Fruit fly (Drosophila melanogaster): ENCODE measurements around the gene CG9098.

CG9098 gene

DNA sequence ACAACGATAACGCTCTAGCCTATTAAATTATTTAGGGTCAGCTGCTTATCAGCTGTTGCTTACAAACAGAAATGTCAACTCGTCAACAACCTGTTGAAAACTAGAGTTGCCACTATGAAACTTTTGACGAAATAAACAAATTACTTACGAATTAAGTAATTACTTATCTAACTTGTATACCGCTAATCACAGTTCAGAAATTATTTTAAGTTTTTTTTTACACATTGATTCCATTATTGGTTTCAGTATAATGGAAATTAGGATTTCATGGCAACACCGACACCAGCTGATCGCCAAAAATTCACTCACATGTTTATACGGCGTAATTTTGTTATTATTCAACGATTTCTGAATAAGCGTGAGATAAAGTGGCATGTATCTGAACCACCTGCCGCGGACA is 25.7 kb upstream of the CG9098 start, which contains the start of the genes CG9117 and CG31643 (continued):
- TF ChIP-seq repo (GFP tag; optimal IDR thresholded peaks at IDR 0.05), result no peak
- no peak for TF ChIP-seq Trl (optimal IDR thresholded peaks at IDR 0.05)
- peak; percentile 46 for TF ChIP-seq Trl (GFP tag; optimal IDR thresholded peaks at IDR 0.05)
- TF ChIP-seq pan (optimal IDR thresholded peaks at IDR 0.05), result no peak
- TF ChIP-seq pan (GFP tag; optimal IDR thresholded peaks at IDR 0.05 in 1 of 2, IDR thresholded peaks at IDR 0.05 in 1 of 2), result no peak
- TF ChIP-seq sima (GFP tag; optimal IDR thresholded peaks at IDR 0.05), result no peak
- no peak for TF ChIP-seq CG6813 (GFP tag; optimal IDR thresholded peaks at IDR 0.05)
- TF ChIP-seq disco-r (GFP tag; optimal IDR thresholded peaks at IDR 0.05), result no peak
- TF ChIP-seq CG7786 (GFP tag; optimal IDR thresholded peaks at IDR 0.05), result peak; percentile 55
- TF ChIP-seq NC2α (GFP tag; optimal IDR thresholded peaks at IDR 0.05), result no peak
- TF ChIP-seq emc (GFP tag; optimal IDR thresholded peaks at IDR 0.05), result no peak
- TF ChIP-seq CG31388 (GFP tag; optimal IDR thresholded peaks at IDR 0.05), result no peak
- TF ChIP-seq tio (GFP tag; optimal IDR thresholded peaks at IDR 0.05), result no peak
- TF ChIP-seq unpg (GFP tag; optimal IDR thresholded peaks at IDR 0.05), result no peak
- TF ChIP-seq slp2 (GFP tag; optimal IDR thresholded peaks at IDR 0.05), result peak; percentile 45
- no peak for TF ChIP-seq fd102C (GFP tag; optimal IDR thresholded peaks at IDR 0.05)
- peak; percentile 31; the same call in 1 of the 2 replicates for TF ChIP-seq CG17328 (GFP tag; IDR thresholded peaks at IDR 0.05)
- TF ChIP-seq CG8478 (optimal IDR thresholded peaks at IDR 0.05), result no peak
- TF ChIP-seq CG15601 (tag; optimal IDR thresholded peaks at IDR 0.05), result peak; percentile 69
- TF ChIP-seq YL-1 (GFP tag; optimal IDR thresholded peaks at IDR 0.05), result peak; percentile 26
- TF ChIP-seq p53 (GFP tag; optimal IDR thresholded peaks at IDR 0.05), result no peak
- peak; percentile 16 for TF ChIP-seq gfzf (GFP tag; optimal IDR thresholded peaks at IDR 0.05)
- no peak for TF ChIP-seq CG11247 (GFP tag; IDR thresholded peaks at IDR 0.05)
- peak; percentile 10 for TF ChIP-seq CG4854 (GFP tag; optimal IDR thresholded peaks at IDR 0.05)
- TF ChIP-seq ab (GFP tag; optimal IDR thresholded peaks at IDR 0.05), result no peak
- TF ChIP-seq Rx (GFP tag; IDR thresholded peaks at IDR 0.05), result no peak
- TF ChIP-seq gro (GFP tag; optimal IDR thresholded peaks at IDR 0.05), result peak; percentile 64
- TF ChIP-seq CG11560 (tag; IDR thresholded peaks at IDR 0.05), result no peak
- TF ChIP-seq bcd (GFP tag; optimal IDR thresholded peaks at IDR 0.05), result peak; percentile 46
- peak; percentile 31 for TF ChIP-seq BEAF-32 (GFP tag; optimal IDR thresholded peaks at IDR 0.05)
- TF ChIP-seq Optix (GFP tag; IDR thresholded peaks at IDR 0.05), result no peak
- TF ChIP-seq dan (GFP tag; IDR thresholded peaks at IDR 0.05), result no peak
- peak; percentile 30 for TF ChIP-seq Mes4 (GFP tag; optimal IDR thresholded peaks at IDR 0.05)
- TF ChIP-seq trh (GFP tag; optimal IDR thresholded peaks at IDR 0.05), result peak; percentile 17
- no peak for TF ChIP-seq Bgb (GFP tag; IDR thresholded peaks at IDR 0.05; ENCODE audit: partially characterized antibody)
- TF ChIP-seq CG12219 (GFP tag; optimal IDR thresholded peaks at IDR 0.05), result no peak
- no peak for TF ChIP-seq Lim3 (GFP tag; IDR thresholded peaks at IDR 0.05)
- TF ChIP-seq CG31441 (GFP tag; IDR thresholded peaks at IDR 0.05), result no peak
- TF ChIP-seq tll (GFP tag; optimal IDR thresholded peaks at IDR 0.05), result peak in 1 of 2 experiments; percentile 76
- TF ChIP-seq dmrt99B (tag; optimal IDR thresholded peaks at IDR 0.05), result no peak
- 0 out of 3 replicates have a peak, but pooled peaks have one; percentile 6 for TF ChIP-seq dysf (GFP tag; IDR thresholded peaks at IDR 0.05)
- peak; percentile 23 for TF ChIP-seq Hr3 (GFP tag; optimal IDR thresholded peaks at IDR 0.05)
- TF ChIP-seq ttk (GFP tag; IDR thresholded peaks at IDR 0.05), result no peak
- no peak for TF ChIP-seq slou (GFP tag; optimal IDR thresholded peaks at IDR 0.05)
- TF ChIP-seq CG13424 (tag; optimal IDR thresholded peaks at IDR 0.05), result peak; percentile 69
- TF ChIP-seq CG9437 (GFP tag; optimal IDR thresholded peaks at IDR 0.05), result peak; percentile 34
- peak; percentile 58 for TF ChIP-seq tx (GFP tag; optimal IDR thresholded peaks at IDR 0.05)
- peak; percentile 57 for TF ChIP-seq bab2 (GFP tag; optimal IDR thresholded peaks at IDR 0.05)
- no peak for TF ChIP-seq Hmr (GFP tag; optimal IDR thresholded peaks at IDR 0.05)
- TF ChIP-seq CG8944 (GFP tag; optimal IDR thresholded peaks at IDR 0.05), result peak; percentile 54
- no peak for TF ChIP-seq CG3407 (GFP tag; optimal IDR thresholded peaks at IDR 0.05)
- TF ChIP-seq ara (GFP tag; IDR thresholded peaks at IDR 0.05), result no peak
- TF ChIP-seq maf-S (GFP tag; optimal IDR thresholded peaks at IDR 0.05), result peak; percentile 35

All from whole organism, embryonic.